Fruit fly (Drosophila melanogaster) whole organism, embryonic: ENCODE data around the gene CG43702.

Source experiments
- Abd-B ChIP-seq: fragments of 200-800 bp; sonication (Bioruptor generic); optimal IDR thresholded peaks from 2 replicates; lab custom pipeline; 2018; ENCODE audit warnings: missing biosample characterization, mild to moderate bottlenecking, missing genetic modification characterization, moderate library complexity
- Awh ChIP-seq: fragments of 200-800 bp; sonication (Bioruptor generic); IDR thresholded peaks from 2 replicates; pipeline ENCODE4, ENCODE4 v1.3.6; 2022; ENCODE audit warnings: missing biosample characterization, missing genetic modification characterization
- Blimp-1 ChIP-seq: fragments of 200-800 bp; sonication (Bioruptor generic); optimal IDR thresholded peaks from 3 replicates; lab custom pipeline; 2018; ENCODE audit warnings: missing biosample characterization, missing genetic modification characterization, mild to moderate bottlenecking, moderate library complexity, missing genetic modification reagents
- CG10274 ChIP-seq: fragments of 200-800 bp; sonication (Bioruptor generic); optimal IDR thresholded peaks from 3 replicates; lab custom pipeline; 2017; ENCODE audit warnings: missing biosample characterization, mild to moderate bottlenecking, missing genetic modification characterization
- CG10366 ChIP-seq: fragments of 200-800 bp; sonication (Bioruptor generic); IDR thresholded peaks from 2 replicates; pipeline ENCODE4 v1.3.6; 2022; ENCODE audit warnings: missing biosample characterization, missing genetic modification characterization
- CG10543 ChIP-seq: fragments of 200-800 bp; sonication (Bioruptor generic); optimal IDR thresholded peaks from 3 replicates; lab custom pipeline; 2017; ENCODE audit warnings: missing biosample characterization, mild to moderate bottlenecking, missing genetic modification characterization, moderate library complexity
- CG11085 ChIP-seq: fragments of 200-800 bp; sonication (Bioruptor generic); IDR thresholded peaks from 2 replicates; pipeline ENCODE4 v1.3.6; 2022; ENCODE audit warnings: missing biosample characterization, missing genetic modification characterization
- CG11398 ChIP-seq: fragments of 200-800 bp; sonication (Bioruptor generic); optimal IDR thresholded peaks from 2 replicates; lab custom pipeline; 2016; ENCODE audit warnings: missing biosample characterization, missing genetic modification characterization
- CG12391 ChIP-seq: fragments of 200-800 bp; sonication (Bioruptor generic); optimal IDR thresholded peaks from 3 replicates; lab custom pipeline; 2018; ENCODE audit warnings: missing biosample characterization, mild to moderate bottlenecking, missing genetic modification characterization, moderate library complexity
- CG12744 ChIP-seq: fragments of 200-800 bp; sonication (Bioruptor generic); optimal IDR thresholded peaks from 2 replicates; lab custom pipeline; 2016; ENCODE audit warnings: missing biosample characterization, missing genetic modification characterization
- CG12942 ChIP-seq: fragments of 200-800 bp; sonication (Bioruptor generic); optimal IDR thresholded peaks from 3 replicates; lab custom pipeline; 2016; ENCODE audit warnings: missing biosample characterization, missing genetic modification characterization
- CG14441 ChIP-seq: fragments of 200-800 bp; sonication (Bioruptor generic); IDR thresholded peaks from 2 replicates; pipeline ENCODE4 v1.3.6; 2022; ENCODE audit warnings: missing biosample characterization, missing genetic modification characterization
- CG14710 ChIP-seq: fragments of 200-800 bp; sonication (Bioruptor generic); optimal IDR thresholded peaks from 3 replicates; lab custom pipeline; 2019; ENCODE audit warnings: missing biosample characterization, mild to moderate bottlenecking, missing genetic modification characterization, moderate library complexity
- CG1647 ChIP-seq: fragments of 200-800 bp; sonication (Bioruptor generic); optimal IDR thresholded peaks from 3 replicates; lab custom pipeline; 2016; ENCODE audit warnings: missing biosample characterization, missing genetic modification characterization
- CG16779 ChIP-seq: fragments of 200-800 bp; sonication (Bioruptor generic); IDR thresholded peaks from 2 replicates; pipeline ENCODE4 v1.3.6; 2022; ENCODE audit warnings: missing biosample characterization, missing genetic modification characterization
- CG17802 ChIP-seq: fragments of 200-800 bp; sonication (Bioruptor generic); optimal IDR thresholded peaks from 2 replicates; lab custom pipeline; 2018; ENCODE audit warnings: missing biosample characterization, mild to moderate bottlenecking, missing genetic modification characterization, moderate library complexity
- CG17912 ChIP-seq: fragments of 200-800 bp; sonication (Bioruptor generic); optimal IDR thresholded peaks from 2 replicates; lab custom pipeline; 2018; ENCODE audit warnings: missing biosample characterization, mild to moderate bottlenecking, missing genetic modification characterization
- CG30020 ChIP-seq: fragments of 200-800 bp; optimal IDR thresholded peaks from 2 replicates; lab custom pipeline; 2019; ENCODE audit warnings: missing biosample characterization, mild to moderate bottlenecking, missing genetic modification characterization, moderate library complexity
- CG30431 ChIP-seq: fragments of 200-800 bp; sonication (Bioruptor generic); optimal IDR thresholded peaks from 2 replicates; lab custom pipeline; 2017; ENCODE audit warnings: missing biosample characterization, missing genetic modification characterization
- CG3407 ChIP-seq: fragments of 200-800 bp; sonication (Bioruptor generic); optimal IDR thresholded peaks from 2 replicates; lab custom pipeline; 2018; ENCODE audit warnings: missing biosample characterization, mild to moderate bottlenecking, missing genetic modification characterization
- CG3847 ChIP-seq: fragments of 200-800 bp; sonication (Bioruptor generic); IDR thresholded peaks from 2 replicates; pipeline ENCODE4 v1.3.6; 2022; ENCODE audit warnings: missing biosample characterization, missing genetic modification characterization
- CG6254 ChIP-seq: fragments of 200-800 bp; sonication (Bioruptor generic); optimal IDR thresholded peaks from 3 replicates; lab custom pipeline; 2017; ENCODE audit warnings: mild to moderate bottlenecking, missing biosample characterization, missing genetic modification reagents, missing genetic modification characterization
- CG6272 ChIP-seq: fragments of 200-800 bp; sonication (Bioruptor generic); IDR thresholded peaks from 2 replicates; pipeline ENCODE4 v1.3.6; 2022; ENCODE audit warnings: missing biosample characterization, missing genetic modification characterization
- CG8388 ChIP-seq: fragments of 200-800 bp; sonication (Bioruptor generic); optimal IDR thresholded peaks from 2 replicates; lab custom pipeline; 2019; ENCODE audit warnings: missing biosample characterization, mild to moderate bottlenecking, missing genetic modification characterization, moderate library complexity
- CG9797 ChIP-seq: fragments of 200-800 bp; sonication (Bioruptor generic); optimal IDR thresholded peaks from 3 replicates; lab custom pipeline; 2018; ENCODE audit warnings: missing biosample characterization, mild to moderate bottlenecking, missing genetic modification characterization
- CG9932 ChIP-seq: fragments of 200-800 bp; sonication (Bioruptor generic); IDR thresholded peaks from 2 replicates; pipeline ENCODE4 v1.3.6; 2022; ENCODE audit warnings: missing biosample characterization, missing genetic modification characterization
- E2f2 ChIP-seq: fragments of 200-800 bp; sonication (Bioruptor generic); IDR thresholded peaks from 2 replicates; pipeline ENCODE4 v1.3.6; 2022; ENCODE audit warnings: missing biosample characterization, missing genetic modification characterization
- Gug ChIP-seq: fragments of 200-800 bp; sonication (Bioruptor generic); IDR thresholded peaks from 4 replicates; pipeline ENCODE4 v1.3.6; 2022; ENCODE audit warnings: missing biosample characterization, missing genetic modification characterization
- Hmr ChIP-seq: fragments of 200-800 bp; sonication (Bioruptor generic); optimal IDR thresholded peaks from 3 replicates; lab custom pipeline; 2017; ENCODE audit warnings: mild to moderate bottlenecking, missing biosample characterization, missing genetic modification reagents, missing genetic modification characterization
- Hmx ChIP-seq: fragments of 200-800 bp; sonication (Bioruptor generic); optimal IDR thresholded peaks from 2 replicates; lab custom pipeline; 2016; ENCODE audit warnings: missing biosample characterization, missing genetic modification characterization
- Hr3 ChIP-seq: fragments of 200-800 bp; sonication (Bioruptor generic); optimal IDR thresholded peaks from 3 replicates; lab custom pipeline; 2016; ENCODE audit warnings: missing biosample characterization, missing genetic modification characterization
- MTF-1 ChIP-seq: fragments of 200-800 bp; sonication (Bioruptor generic); optimal IDR thresholded peaks from 2 replicates; lab custom pipeline; 2018; ENCODE audit warnings: missing biosample characterization, mild to moderate bottlenecking, missing genetic modification characterization, borderline replicate concordance
- NC2α ChIP-seq: fragments of 200-800 bp; sonication (Bioruptor generic); optimal IDR thresholded peaks from 2 replicates; lab custom pipeline; 2016; ENCODE audit warnings: missing biosample characterization, missing genetic modification characterization
- Sry-β ChIP-seq: fragments of 200-800 bp; sonication (Bioruptor generic); optimal IDR thresholded peaks from 2 replicates; lab custom pipeline; 2018; ENCODE audit warnings: missing biosample characterization, mild to moderate bottlenecking, missing genetic modification characterization, moderate library complexity
- Ssrp ChIP-seq: fragments of 200-800 bp; sonication (Bioruptor generic); optimal IDR thresholded peaks from 2 replicates; lab custom pipeline; 2018; ENCODE audit warnings: missing biosample characterization, mild to moderate bottlenecking, missing genetic modification characterization, moderate library complexity
- ara ChIP-seq: fragments of 200-800 bp; sonication (Bioruptor generic); IDR thresholded peaks from 2 replicates; pipeline ENCODE4 v1.3.6; 2022; ENCODE audit warnings: missing biosample characterization, missing genetic modification characterization
- bcd ChIP-seq: fragments of 200-800 bp; sonication (Bioruptor generic); optimal IDR thresholded peaks from 2 replicates; lab custom pipeline; 2017; ENCODE audit warnings: missing biosample characterization, mild to moderate bottlenecking, missing genetic modification characterization
- crc ChIP-seq: fragments of 200-800 bp; sonication (Bioruptor generic); optimal IDR thresholded peaks from 2 replicates; lab custom pipeline; 2016; ENCODE audit warnings: missing biosample characterization, missing genetic modification characterization
- crol ChIP-seq: fragments of 200-800 bp; sonication (Bioruptor generic); IDR thresholded peaks from 2 replicates; pipeline ENCODE4 v1.3.6; 2022; ENCODE audit warnings: missing biosample characterization, missing genetic modification characterization
- fd96Cb ChIP-seq: fragments of 200-800 bp; sonication (Bioruptor generic); optimal IDR thresholded peaks from 2 replicates; lab custom pipeline; 2018; ENCODE audit warnings: missing biosample characterization, mild to moderate bottlenecking, missing genetic modification characterization, moderate library complexity
- gce ChIP-seq: fragments of 200-800 bp; sonication (Bioruptor generic); IDR thresholded peaks from 3 replicates; pipeline ENCODE4 v1.3.6; 2022; ENCODE audit warnings: missing biosample characterization, missing genetic modification characterization
- gcm2 ChIP-seq: fragments of 200-800 bp; sonication (Bioruptor generic); optimal IDR thresholded peaks from 2 replicates; lab custom pipeline; 2016; ENCODE audit warnings: missing biosample characterization, missing genetic modification characterization
- kah ChIP-seq: fragments of 200-800 bp; sonication (Bioruptor generic); optimal IDR thresholded peaks from 2 replicates; lab custom pipeline; 2018; ENCODE audit warnings: missing biosample characterization, mild to moderate bottlenecking, missing genetic modification characterization
- nom ChIP-seq: fragments of 200-800 bp; sonication (Bioruptor generic); optimal IDR thresholded peaks from 2 replicates; lab custom pipeline; 2017; ENCODE audit warnings: missing biosample characterization, missing genetic modification characterization, mild to moderate bottlenecking, moderate library complexity, missing genetic modification reagents
- pb ChIP-seq: fragments of 200-800 bp; sonication (Bioruptor generic); optimal IDR thresholded peaks from 3 replicates; lab custom pipeline; 2016; ENCODE audit warnings: missing biosample characterization, missing genetic modification characterization
- sima ChIP-seq: fragments of 200-800 bp; sonication (Bioruptor generic); optimal IDR thresholded peaks from 2 replicates; lab custom pipeline; 2016; ENCODE audit warnings: missing biosample characterization, missing genetic modification characterization
- slbo ChIP-seq: fragments of 200-800 bp; sonication (Bioruptor generic); IDR thresholded peaks from 2 replicates; pipeline ENCODE4 v1.3.6; 2022; ENCODE audit warnings: missing biosample characterization, missing genetic modification characterization
- so ChIP-seq: fragments of 200-800 bp; sonication (Bioruptor generic); IDR thresholded peaks from 3 replicates; pipeline ENCODE4 v1.3.6; 2022; ENCODE audit warnings: missing biosample characterization, missing genetic modification characterization
- vfl ChIP-seq: fragments of 200-800 bp; sonication (Bioruptor generic); optimal IDR thresholded peaks from 2 replicates; lab custom pipeline; 2016; ENCODE audit warnings: missing biosample characterization, missing genetic modification characterization
- wek ChIP-seq: fragments of 200-800 bp; sonication (Bioruptor generic); optimal IDR thresholded peaks from 3 replicates; lab custom pipeline; 2018; ENCODE audit warnings: missing biosample characterization, mild to moderate bottlenecking, missing genetic modification characterization, moderate library complexity

Gene CG43702

dm6 chr3L:21347197-21347831, 48.8 kb downstream of the CG43702 start (continued):
- TF ChIP-seq gce (GFP tag; lab: Robert Waterston, UW) (no peak), vfl (GFP tag; lab: Kevin White, UChicago) (peak; percentile 6), bcd (GFP tag; lab: Kevin White, UChicago) (peak; percentile 49), CG14441 (GFP tag; lab: Robert Waterston, UW) (no peak), CG3407 (GFP tag; lab: Kevin White, UChicago) (peak; percentile 8), so (GFP tag; lab: Robert Waterston, UW) (no peak), MTF-1 (peak; percentile 22), CG9932 (GFP tag; lab: Robert Waterston, UW) (0 out of 2 replicates have a peak, but pooled peaks have one; percentile 9), CG10274 (GFP tag; lab: Kevin White, UChicago) (no peak), CG1647 (GFP tag; lab: Kevin White, UChicago) (peak; percentile 33), CG12391 (tag; lab: Kevin White, UChicago) (peak; percentile 46), Blimp-1 (GFP tag; lab: Kevin White, UChicago) (no peak), Ssrp (tag; lab: Kevin White, UChicago) (no peak), CG16779 (no peak), CG9797 (GFP tag; lab: Kevin White, UChicago) (no peak), CG3847 (no peak; the same call in 1 of the 2 replicates), Gug (GFP tag; lab: Robert Waterston, UW) (no peak), Hmx (GFP tag; lab: Kevin White, UChicago) (no peak), E2f2 (no peak), sima (no peak), CG17912 (GFP tag; lab: Kevin White, UChicago) (no peak), CG11398 (GFP tag; lab: Kevin White, UChicago) (no peak), CG10366 (peak; percentile 35; the same call in 1 of the 2 replicates), Abd-B (GFP tag; lab: Kevin White, UChicago) (peak; percentile 4), gcm2 (GFP tag; lab: Kevin White, UChicago) (no peak), NC2α (GFP tag; lab: Kevin White, UChicago) (no peak), CG17802 (tag; lab: Kevin White, UChicago) (peak; percentile 9), kah (GFP tag; lab: Kevin White, UChicago) (no peak), crc (no peak), ara (GFP tag; lab: Robert Waterston, UW) (no peak), CG14710 (peak; percentile 40), pb (GFP tag; lab: Kevin White, UChicago) (no peak), Sry-β (GFP tag; lab: Kevin White, UChicago) (peak; percentile 4), CG6254 (GFP tag; lab: Kevin White, UChicago) (no peak), CG10543 (no peak), wek (no peak), CG12942 (GFP tag; lab: Kevin White, UChicago) (peak; percentile 58), CG11085 (GFP tag; lab: Robert Waterston, UW) (no peak), crol (GFP tag; lab: Robert Waterston, UW) (no peak), fd96Cb (tag; lab: Kevin White, UChicago) (peak; percentile 55), Hmr (GFP tag; lab: Kevin White, UChicago) (peak; percentile 59), CG12744 (no peak), CG30020 (tag; lab: Kevin White, UChicago) (no peak), CG6272 (GFP tag; lab: Robert Waterston, UW) (no peak), slbo (GFP tag; lab: Robert Waterston, UW) (peak; percentile 69), CG30431 (GFP tag; lab: Kevin White, UChicago) (peak; percentile 53), CG8388 (peak; percentile 46), nom (GFP tag; lab: Kevin White, UChicago) (no peak), Hr3 (GFP tag; lab: Kevin White, UChicago) (peak; percentile 31), Awh (GFP tag; lab: Robert Waterston, UW) (0 out of 2 replicates have a peak, but pooled peaks have one; percentile 16)
